Worm (Caenorhabditis elegans) whole organism, midembryonic: ENCODE results near the gene H20J04.7.

Source experiments
- flt-1 ChIP-seq: fragments of 200-800 bp; sonication (Bioruptor generic); IDR thresholded peaks from 2 replicates; pipeline ENCODE4 v1.3.6; 2022; ENCODE audit warnings: missing genetic modification characterization, missing compliant biosample characterization
- tab-1 ChIP-seq: fragments of 200-800 bp; sonication (Bioruptor generic); IDR thresholded peaks from 2 replicates; pipeline ENCODE4 v1.3.6; 2022; ENCODE audit warnings: missing genetic modification characterization, missing compliant biosample characterization
- ztf-23 ChIP-seq: fragments of 200-800 bp; sonication (Bioruptor generic); IDR thresholded peaks from 2 replicates; pipeline ENCODE4 v1.3.6; 2022; ENCODE audit warnings: missing genetic modification reagents, missing genetic modification characterization, missing compliant biosample characterization
- ztf-29 ChIP-seq: fragments of 200-800 bp; sonication (Bioruptor generic); IDR thresholded peaks from 2 replicates; pipeline ENCODE4 v1.3.6; 2022; ENCODE audit warnings: missing genetic modification reagents, missing genetic modification characterization, missing compliant biosample characterization

DNA sequence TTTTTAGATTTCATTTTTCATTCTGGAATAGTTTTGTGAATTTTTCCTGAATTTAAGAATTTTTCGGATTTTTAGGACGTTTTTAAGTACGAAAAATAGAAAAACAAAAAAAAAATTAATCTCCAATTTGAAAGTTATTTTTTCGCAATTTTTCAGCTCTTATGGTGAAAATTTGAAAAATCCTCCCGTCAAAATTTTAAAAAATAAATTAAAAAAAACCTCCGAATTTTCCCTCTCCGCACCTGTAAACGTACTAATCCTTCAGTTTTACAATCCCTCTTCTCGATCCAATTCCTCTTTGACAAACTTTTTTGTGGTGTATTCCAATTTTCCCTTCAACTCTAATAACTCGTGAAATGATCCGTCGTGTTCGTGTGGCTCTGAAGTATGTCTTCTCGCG lies 23.1 kb upstream of the H20J04.7 start, which contains the start of gene B0286.1:
- no peak for TF ChIP-seq flt-1 (GFP tag; lab: Robert Waterston, UW)
- TF ChIP-seq tab-1 (GFP tag; lab: Robert Waterston, UW), result no peak
- TF ChIP-seq ztf-29 (GFP tag; lab: Robert Waterston, UW), result no peak
- no peak for TF ChIP-seq ztf-23
